Fruit fly (Drosophila melanogaster) whole organism, prepupa: ENCODE measurements around the gene CG32054.

Source experiments
- CG1621 ChIP-seq: fragments of 200-800 bp; sonication (Bioruptor generic); optimal IDR thresholded peaks from 3 replicates; lab custom pipeline; 2018; ENCODE audit warnings: missing biosample characterization, mild to moderate bottlenecking, missing genetic modification characterization
- CG3919 ChIP-seq: fragments of 200-800 bp; sonication (Bioruptor generic); optimal IDR thresholded peaks from 3 replicates; lab custom pipeline; 2016; ENCODE audit warnings: missing biosample characterization, missing genetic modification characterization
- CG6808 ChIP-seq: fragments of 200-800 bp; sonication (Bioruptor generic); optimal IDR thresholded peaks from 3 replicates; lab custom pipeline; 2017; ENCODE audit warnings: missing biosample characterization, missing genetic modification characterization, mild to moderate bottlenecking, moderate library complexity, missing genetic modification reagents
- fd59A ChIP-seq: fragments of 200-800 bp; sonication (Bioruptor generic); optimal IDR thresholded peaks from 2 replicates; lab custom pipeline; 2017; ENCODE audit warnings: missing biosample characterization, mild to moderate bottlenecking, missing genetic modification characterization, missing genetic modification reagents
- fd85E ChIP-seq: fragments of 200-800 bp; sonication (Bioruptor generic); optimal IDR thresholded peaks from 3 replicates; lab custom pipeline; 2016; ENCODE audit warnings: missing biosample characterization, missing genetic modification characterization

- TF ChIP-seq fd59A (GFP tag; lab: Kevin White, UChicago) (no peak), fd85E (no peak), CG3919 (GFP tag; lab: Kevin White, UChicago) (no peak), CG1621 (tag; lab: Kevin White, UChicago) (no peak), CG6808 (no peak)
Observed at dm6 chr3L:10078551-10078950, 16.0 kb downstream of the CG32054 start.
